Worm (Caenorhabditis elegans) whole organism, L4/young adult: ENCODE results near the gene ador-1.

Source experiments
- W03F9.2 ChIP-seq: fragments of 150-350 bp; optimal IDR thresholded peaks from 2 replicates; lab custom pipeline; 2014; ENCODE audit warnings: missing biosample characterization, missing genetic modification characterization
- him-1 ChIP-seq: sonication (generic microtip); optimal IDR thresholded peaks from 2 replicates; lab custom pipeline; 2016; ENCODE audit warnings: missing genotype, missing genetic modification reagents, missing genetic modification characterization, missing compliant biosample characterization

ce11 chrII:12462244-12462643, 40.4 kb downstream of the ador-1 start, which contains the start of gene F15A4.2:
- TF ChIP-seq W03F9.2 (tag; lab: Kevin White, UChicago), result no peak
- no peak for TF ChIP-seq him-1 (tag; lab: Kevin White, UChicago)
